Worm (Caenorhabditis elegans) whole organism, L4 larva: ENCODE measurements around the gene metr-1.
"Not testable (repeated sequence)": the region's sequence is repeated elsewhere in the genome, so short reads cannot be mapped to it uniquely, and the experiment has no call there.

ENCODE experiments used
- duxl-1 ChIP-seq: sonication (generic microtip); optimal IDR thresholded peaks from 2 replicates; lab custom pipeline; 2016; ENCODE audit warnings: mild to moderate bottlenecking, missing genetic modification characterization, moderate library complexity, missing compliant biosample characterization; ENCODE audit not compliant: poor library complexity
- dve-1 ChIP-seq: sonication (generic microtip); optimal IDR thresholded peaks from 2 replicates; lab custom pipeline; 2017; ENCODE audit warnings: antibody characterized with exemption, mild to moderate bottlenecking, missing genetic modification characterization, missing compliant biosample characterization; ENCODE audit not compliant: insufficient read depth
- pha-4 ChIP-seq, 2 experiments: fragments of 150-350 bp in 1 of 2; fragments of 200-800 bp in 1 of 2; sonication (Bioruptor generic) in 1 of 2; IDR thresholded peaks in 1 of 2; optimal IDR thresholded peaks in 1 of 2; 2 replicates each; pipeline versions ENCODE4 v1.3.6 to Lab custom; 2014 to 2022; ENCODE audit warnings: missing genetic modification characterization in 2 of 2, missing genetic modification reagents in 2 of 2, missing biosample characterization in 1 of 2, missing compliant biosample characterization in 1 of 2

DNA sequence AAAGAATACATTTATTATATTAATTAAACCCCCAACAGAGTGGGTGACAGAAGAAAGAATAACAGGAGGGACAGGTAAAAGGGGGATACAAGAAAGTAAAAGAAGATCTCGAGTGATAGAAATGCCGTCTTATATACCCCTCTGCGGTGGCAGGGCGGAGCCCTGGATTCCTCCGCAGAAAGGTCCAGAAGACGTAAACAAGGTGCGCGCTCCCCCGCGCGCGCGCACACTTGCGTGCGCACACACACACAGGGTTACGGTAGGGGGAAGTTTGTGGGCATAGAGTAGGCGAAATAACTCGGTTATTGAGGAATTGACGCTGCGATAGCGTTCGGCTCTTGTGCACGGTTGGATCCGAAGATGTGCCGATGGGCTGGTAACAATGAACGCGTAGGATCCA lies 15.6 kb downstream of the metr-1 start, which contains the start of gene R03D7.15:
- not testable (repeated sequence) for TF ChIP-seq duxl-1 (tag; lab: Kevin White, UChicago); dve-1 (tag; lab: Kevin White, UChicago); pha-4 (GFP tag; IDR thresholded peaks at IDR 0.05; lab: Robert Waterston, UW); pha-4 (tag; optimal IDR thresholded peaks at IDR 0.05; lab: Kevin White, UChicago)
